Worm (Caenorhabditis elegans) whole organism, early embryonic: Measurements from ENCODE around the gene gcy-23.

Source experiments
- F13C5.2 ChIP-seq: sonication (generic microtip); optimal IDR thresholded peaks from 2 replicates; lab custom pipeline; 2017; ENCODE audit warnings: mild to moderate bottlenecking, missing genetic modification characterization, inconsistent platforms, missing compliant biosample characterization
- ama-1 ChIP-seq: fragments of 150-350 bp; optimal IDR thresholded peaks from 2 replicates; lab custom pipeline; 2014
- ceh-13 ChIP-seq: fragments of 200-800 bp; sonication (Bioruptor generic); optimal IDR thresholded peaks from 2 replicates; lab custom pipeline; 2018; ENCODE audit warnings: mild to moderate bottlenecking, missing genetic modification characterization, missing compliant biosample characterization
- ceh-36 ChIP-seq: sonication (generic microtip); optimal IDR thresholded peaks from 2 replicates; lab custom pipeline; 2016; ENCODE audit warnings: missing genetic modification characterization, inconsistent platforms, missing compliant biosample characterization
- ets-7 ChIP-seq: sonication (generic microtip); optimal IDR thresholded peaks from 2 replicates; lab custom pipeline; 2016; ENCODE audit warnings: missing genotype, missing genetic modification characterization, missing compliant biosample characterization
- flt-1 ChIP-seq: fragments of 200-800 bp; sonication (Bioruptor generic); IDR thresholded peaks from 2 replicates; pipeline ENCODE4 v1.3.6; 2022; ENCODE audit warnings: missing genetic modification characterization, missing compliant biosample characterization
- hnd-1 ChIP-seq: sonication (generic microtip); optimal IDR thresholded peaks from 2 replicates; lab custom pipeline; 2016; ENCODE audit warnings: missing genetic modification characterization, missing compliant biosample characterization
- scrt-1 ChIP-seq: fragments of 200-800 bp; sonication (Bioruptor generic); IDR thresholded peaks from 2 replicates; pipeline ENCODE4 v1.3.6; 2022; ENCODE audit warnings: missing genetic modification characterization, missing compliant biosample characterization
- sea-1 ChIP-seq: fragments of 200-800 bp; sonication (Bioruptor generic); conservative IDR thresholded peaks from 2 replicates; pipeline ENCODE4 v1.3.6; 2022; ENCODE audit warnings: missing genetic modification characterization, missing compliant biosample characterization
- tbx-37 ChIP-seq: fragments of 200-800 bp; sonication (Bioruptor generic); conservative IDR thresholded peaks from 2 replicates; pipeline ENCODE4 v1.3.6; 2022; ENCODE audit warnings: missing genetic modification reagents, missing genetic modification characterization, missing compliant biosample characterization
- tra-4 ChIP-seq: sonication (generic microtip); optimal IDR thresholded peaks from 2 replicates; lab custom pipeline; 2017; ENCODE audit warnings: missing genetic modification characterization, missing compliant biosample characterization

DNA sequence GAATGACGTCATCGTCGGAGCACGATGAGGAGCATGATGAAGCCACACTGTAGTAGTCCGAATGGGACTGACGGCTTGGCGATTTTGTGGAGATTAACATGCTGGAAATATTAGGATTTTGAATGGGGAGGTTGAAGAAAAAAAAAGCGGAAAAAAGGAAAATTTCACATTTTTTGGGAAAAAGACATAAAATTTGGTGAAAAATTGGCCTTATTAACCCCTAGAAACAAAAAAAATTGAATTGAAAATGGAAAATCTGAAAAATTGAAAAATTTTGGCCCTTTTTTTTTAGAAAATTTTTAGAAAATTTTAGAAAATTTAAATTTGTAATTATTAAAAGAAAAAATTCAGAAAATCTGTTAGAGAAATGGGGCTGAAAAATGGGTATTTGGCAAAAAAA lies 15.8 kb downstream of the gcy-23 start, which contains the start of gene T26C12.3:
- TF ChIP-seq ceh-13 (no peak), scrt-1 (GFP tag; lab: Robert Waterston, UW) (no peak), ama-1 (lab: Kevin White, UChicago) (no peak), ceh-36 (tag; lab: Kevin White, UChicago) (no peak), ets-7 (no peak), tbx-37 (GFP tag; lab: Robert Waterston, UW) (no peak), tra-4 (no peak), hnd-1 (tag; lab: Kevin White, UChicago) (no peak), flt-1 (GFP tag; lab: Robert Waterston, UW) (no peak), F13C5.2 (tag; lab: Kevin White, UChicago) (no peak), sea-1 (no peak)
